Worm (Caenorhabditis elegans): Measurements from ENCODE around the gene R160.13.

Gene R160.13

DNA sequence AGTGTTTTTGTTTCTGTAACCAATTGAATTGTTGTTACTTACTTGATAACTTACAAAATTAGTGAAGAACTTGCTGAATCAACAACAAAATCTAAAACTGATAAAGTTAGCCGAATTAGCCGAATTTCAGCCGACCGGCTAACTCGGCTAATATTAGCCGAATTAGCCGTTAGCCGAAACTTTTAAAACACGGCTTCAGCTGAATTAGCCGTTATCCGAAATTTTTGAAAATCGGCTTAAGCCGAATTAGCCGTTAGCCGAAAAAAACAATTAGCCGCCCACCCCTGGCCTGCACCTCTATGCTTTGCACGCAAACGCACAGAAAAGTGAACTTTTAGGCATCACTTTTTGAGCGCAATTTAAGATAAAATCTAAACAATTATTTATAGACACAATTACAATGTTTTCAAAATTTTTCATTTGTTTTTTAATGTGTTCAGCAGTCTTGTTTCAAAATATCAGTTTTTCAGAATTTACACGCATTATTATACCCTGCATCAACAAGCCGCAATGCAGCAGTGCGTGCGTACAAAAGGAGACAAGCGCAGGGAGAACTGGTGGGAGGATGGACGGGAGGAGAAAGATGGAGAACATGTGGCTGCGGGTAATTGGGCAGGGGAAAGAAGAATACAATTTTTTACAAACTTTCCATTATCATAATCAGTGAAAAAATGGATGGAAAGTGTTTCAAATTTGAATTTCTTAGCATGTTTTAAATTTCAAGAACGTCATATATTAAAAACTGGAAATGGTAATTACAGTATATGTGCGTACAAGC, 23.9 kb upstream of the R160.13 start (continued):
- TF ChIP-seq snpc-4 (tag; optimal IDR thresholded peaks at IDR 0.05) (peak; percentile 41), lin-13 (GFP tag; optimal IDR thresholded peaks at IDR 0.05) (peak; percentile 60), ceh-82 (tag; optimal IDR thresholded peaks at IDR 0.05) (peak; percentile 63)

ce11 chrX:4391680-4392079, 20.4 kb upstream of the R160.13 start:
- TF ChIP-seq dmd-4 (tag; optimal IDR thresholded peaks at IDR 0.05), result no peak
- TF ChIP-seq Y55F3AM.14 (GFP tag; optimal IDR thresholded peaks at IDR 0.05), result peak; percentile 10
- no peak for TF ChIP-seq C34F6.9 (tag; optimal IDR thresholded peaks at IDR 0.05)

DNA sequence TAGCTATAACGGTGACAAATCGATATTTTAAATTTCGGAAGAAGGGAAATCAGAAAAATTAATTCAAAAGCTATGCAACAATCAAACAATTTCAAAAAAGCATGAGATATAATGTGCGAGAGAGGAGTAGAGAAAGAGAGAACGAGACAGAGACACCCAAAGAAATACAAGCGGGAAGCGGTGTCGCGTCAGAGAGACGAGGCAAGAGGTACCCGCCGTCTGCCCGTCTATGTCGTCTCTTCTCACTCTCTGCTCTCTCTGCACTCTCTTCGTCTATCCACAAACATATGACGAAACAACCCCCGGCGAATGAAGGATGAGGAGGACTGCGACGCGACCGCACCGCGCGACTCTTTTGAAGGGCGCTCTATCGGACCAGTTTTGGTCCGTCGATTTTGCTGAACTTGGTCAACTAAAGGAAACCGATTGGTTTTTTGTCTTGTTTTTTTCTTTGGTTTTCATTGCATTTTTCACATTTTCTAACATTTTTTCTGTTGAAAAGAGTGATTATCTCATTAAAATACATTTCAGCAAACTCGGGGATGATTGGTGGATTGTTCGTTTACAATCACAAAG, 17.6 kb upstream of the R160.13 start, which contains the start of gene dpy-23:
Gene dpy-23, plus strand, starts transcription at position 526 of the 576 bp plus-strand sequence.
- TF ChIP-seq elt-1 (tag; optimal IDR thresholded peaks at IDR 0.05) (no peak), snpc-4 (tag; optimal IDR thresholded peaks at IDR 0.05) (peak; percentile 32), egl-27 (tag; optimal IDR thresholded peaks at IDR 0.05) (peak; percentile 83), sma-9 (GFP tag; optimal IDR thresholded peaks at IDR 0.05) (peak; percentile 97), sma-9 (tag; optimal IDR thresholded peaks at IDR 0.05) (no peak), unc-62 (GFP tag; optimal IDR thresholded peaks at IDR 0.05) (peak; percentile 82), ztf-4 (tag; optimal IDR thresholded peaks at IDR 0.05) (peak; percentile 92), mab-5 (tag; optimal IDR thresholded peaks at IDR 0.05) (peak; percentile 90), F13H6.1 (tag; optimal IDR thresholded peaks at IDR 0.05) (peak; percentile 98), alr-1 (tag; optimal IDR thresholded peaks at IDR 0.05) (no peak), nhr-12 (tag; optimal IDR thresholded peaks at IDR 0.05) (no peak), zag-1 (tag; optimal IDR thresholded peaks at IDR 0.05) (peak; percentile 95), ZK546.5 (tag; optimal IDR thresholded peaks at IDR 0.05) (peak; percentile 46), nhr-129 (tag; optimal IDR thresholded peaks at IDR 0.05) (peak; percentile 97), crh-2 (tag; optimal IDR thresholded peaks at IDR 0.05) (peak; percentile 96), blmp-1 (tag; optimal IDR thresholded peaks at IDR 0.05; ENCODE audit: insufficient read depth) (peak; percentile 85), skn-1 (tag; optimal IDR thresholded peaks at IDR 0.05) (no peak), lin-11 (tag; optimal IDR thresholded peaks at IDR 0.05) (peak; percentile 96), nhr-77 (tag; optimal IDR thresholded peaks at IDR 0.05) (peak; percentile 49), nhr-11 (tag; optimal IDR thresholded peaks at IDR 0.05) (no peak), ztf-11 (tag; optimal IDR thresholded peaks at IDR 0.05) (no peak), ceh-16 (tag; optimal IDR thresholded peaks at IDR 0.05) (peak; percentile 84), gmeb-1 (tag; optimal IDR thresholded peaks at IDR 0.05) (peak; percentile 69), ama-1 (optimal IDR thresholded peaks at IDR 0.05) (no peak), R02D3.7 (tag; optimal IDR thresholded peaks at IDR 0.05) (no peak), aly-2 (tag; optimal IDR thresholded peaks at IDR 0.05) (no peak), nhr-237 (tag; optimal IDR thresholded peaks at IDR 0.05) (peak; percentile 57), C34F6.9 (tag; optimal IDR thresholded peaks at IDR 0.05) (peak; percentile 97), lin-13 (GFP tag; optimal IDR thresholded peaks at IDR 0.05) (peak; percentile 93), mdl-1 (tag; optimal IDR thresholded peaks at IDR 0.05) (peak; percentile 46 to 85), peb-1 (tag; optimal IDR thresholded peaks at IDR 0.05) (no peak), sma-3 (GFP tag; optimal IDR thresholded peaks at IDR 0.05) (peak; percentile 91), lin-39 (tag; optimal IDR thresholded peaks at IDR 0.05) (no peak), nhr-10 (tag; optimal IDR thresholded peaks at IDR 0.05) (peak; percentile 43), nhr-23 (tag; optimal IDR thresholded peaks at IDR 0.05) (no peak), elt-3 (tag; optimal IDR thresholded peaks at IDR 0.05) (no peak), mbf-1 (tag; optimal IDR thresholded peaks at IDR 0.05) (no peak), unc-39 (tag; optimal IDR thresholded peaks at IDR 0.05) (no peak), nhr-21 (tag; optimal IDR thresholded peaks at IDR 0.05) (peak; percentile 86), nhr-6 (tag; optimal IDR thresholded peaks at IDR 0.05) (peak; percentile 88), dmd-4 (tag; optimal IDR thresholded peaks at IDR 0.05) (no peak), ztf-1 (GFP tag; conservative IDR thresholded peaks at IDR 0.05) (no peak), Y55F3AM.14 (GFP tag; optimal IDR thresholded peaks at IDR 0.05) (peak; percentile 89), lsy-2 (tag; optimal IDR thresholded peaks at IDR 0.05) (peak; percentile 75 to 91), fos-1 (tag; optimal IDR thresholded peaks at IDR 0.05) (peak; percentile 91), nhr-25 (tag; optimal IDR thresholded peaks at IDR 0.05) (peak; percentile 93), unc-55 (GFP tag; optimal IDR thresholded peaks at IDR 0.05) (peak; percentile 97), ceh-82 (tag; optimal IDR thresholded peaks at IDR 0.05) (peak; percentile 89), sem-4 (tag; optimal IDR thresholded peaks at IDR 0.05) (peak; percentile 93)

All from whole organism, L2 larva.